Worm (Caenorhabditis elegans) whole organism, young adult: Measurements from ENCODE around the gene ZK177.9.
"Not testable (repeated sequence)": the region's sequence is repeated elsewhere in the genome, so short reads cannot be mapped to it uniquely, and the experiment has no call there.

Experiments used
- F52B5.7 ChIP-seq: sonication (generic microtip); optimal IDR thresholded peaks from 2 replicates; lab custom pipeline; 2016; ENCODE audit warnings: mild to moderate bottlenecking, missing genetic modification characterization, missing compliant biosample characterization
- F55B11.4 ChIP-seq: sonication (generic microtip); optimal IDR thresholded peaks from 2 replicates; lab custom pipeline; 2016; ENCODE audit warnings: missing compliant biosample characterization, missing genetic modification characterization, borderline replicate concordance; ENCODE audit not compliant: insufficient read depth
- F57C9.4 ChIP-seq: sonication (generic microtip); optimal IDR thresholded peaks from 2 replicates; lab custom pipeline; 2017; ENCODE audit warnings: mild to moderate bottlenecking, missing genetic modification characterization, missing compliant biosample characterization
- ama-1 ChIP-seq, 3 experiments: fragments of 150-350 bp in 1 of 3; sonication (generic microtip) in 2 of 3; optimal IDR thresholded peaks; 2 replicates each; lab custom pipeline; 2014 to 2018; ENCODE audit warnings: missing biosample characterization in 2 of 3, missing genetic modification characterization in 2 of 3, missing genetic modification reagents in 2 of 3
- dpl-1 ChIP-seq: fragments of 150-350 bp; optimal IDR thresholded peaks from 2 replicates; lab custom pipeline; 2014; ENCODE audit warnings: missing biosample characterization, missing genetic modification reagents, missing genetic modification characterization
- madf-8 ChIP-seq: fragments of 200-800 bp; sonication (Bioruptor generic); conservative IDR thresholded peaks from 2 replicates; pipeline ENCODE4 v1.3.6; 2022; ENCODE audit warnings: missing genetic modification reagents, missing genetic modification characterization, missing compliant biosample characterization
- snpc-3.4 ChIP-seq: sonication (generic microtip); optimal IDR thresholded peaks from 2 replicates; lab custom pipeline; 2017; ENCODE audit warnings: missing genetic modification characterization, mild to moderate bottlenecking, missing compliant biosample characterization, antibody characterized with exemption, moderate library complexity, missing genotype, missing genetic modification reagents

DNA sequence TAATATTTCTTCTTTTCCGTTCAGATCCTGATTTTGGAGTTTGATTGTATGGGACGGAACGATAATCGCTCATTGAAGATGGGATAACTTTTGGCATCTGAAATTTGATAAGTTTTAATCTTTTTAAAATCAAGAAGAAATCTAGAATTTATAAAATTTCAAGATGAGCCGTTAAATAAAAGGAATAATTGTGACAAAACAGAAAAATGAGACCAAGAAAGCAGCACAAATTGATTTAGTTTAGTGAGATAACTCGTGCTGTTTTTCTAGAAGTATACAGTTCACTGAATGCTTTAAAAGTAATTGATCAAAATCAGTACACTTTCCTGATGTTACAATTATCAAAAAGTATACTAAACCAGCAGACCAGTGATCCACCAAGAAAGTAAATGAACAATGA lies 22.6 kb upstream of the ZK177.9 start, which contains the start of gene hlh-27:
- not testable (repeated sequence) for TF ChIP-seq snpc-3.4; F52B5.7 (tag; lab: Kevin White, UChicago); F55B11.4 (tag; lab: Kevin White, UChicago); madf-8 (GFP tag; lab: Robert Waterston, UW); dpl-1 (GFP tag; lab: Kevin White, UChicago); F57C9.4; ama-1 (optimal IDR thresholded peaks at IDR 0.05; lab: Kevin White, UChicago); ama-1 (GFP tag; optimal IDR thresholded peaks at IDR 0.05; lab: Kevin White, UChicago)
